Worm (Caenorhabditis elegans): ENCODE data around the gene math-48.
"Not testable (repeated sequence)": the region's sequence is repeated elsewhere in the genome, so short reads cannot be mapped to it uniquely, and the experiment has no call there.

math-48 gene

DNA sequence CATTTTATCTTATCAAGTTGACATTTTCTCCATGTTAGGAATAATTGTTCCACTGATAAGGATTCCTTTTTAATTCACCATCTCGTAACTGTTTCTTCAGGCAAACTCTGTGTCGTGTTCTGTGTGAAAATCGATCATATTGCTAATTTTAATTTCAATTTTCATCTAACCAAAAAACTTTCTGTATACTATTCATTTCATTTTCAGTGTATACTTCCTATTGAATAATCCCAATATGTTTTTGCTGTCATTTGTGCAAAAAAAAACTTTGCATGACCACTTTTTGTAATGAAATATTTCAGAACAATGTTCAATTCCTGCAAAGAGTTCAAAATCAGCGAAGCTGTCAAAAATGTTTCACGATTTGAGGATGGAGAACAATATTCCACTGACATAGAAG, 40.7 kb upstream of the math-48 start, which contains the start of gene Y16E11A.4 (continued):
- TF ChIP-seq aptf-2 (GFP tag; conservative IDR thresholded peaks at IDR 0.05) (no peak), ZK185.1 (tag; optimal IDR thresholded peaks at IDR 0.05; ENCODE audit: poor library complexity, severe bottlenecking) (no peak), hlh-12 (tag; optimal IDR thresholded peaks at IDR 0.05) (no peak)

ce11 chrII:1955568-1955967, 9.2 kb upstream of the math-48 start, which contains the start of gene math-49:
Gene math-49, minus strand, starts transcription at chrII:1955668.
- not testable (repeated sequence) for TF ChIP-seq attf-6 (GFP tag; IDR thresholded peaks at IDR 0.05); F52B5.7 (tag; optimal IDR thresholded peaks at IDR 0.05); him-1 (tag; optimal IDR thresholded peaks at IDR 0.05)

- peak; percentile 73 for TF ChIP-seq nhr-80 (tag; optimal IDR thresholded peaks at IDR 0.05)
- no peak for TF ChIP-seq unc-62 (GFP tag; optimal IDR thresholded peaks at IDR 0.05)
- TF ChIP-seq dox-1 (GFP tag; IDR thresholded peaks at IDR 0.05): peak; percentile 57
- no peak for TF ChIP-seq lin-26 (GFP tag; IDR thresholded peaks at IDR 0.05)
- peak; percentile 24 for TF ChIP-seq atf-7 (tag; optimal IDR thresholded peaks at IDR 0.05)
- TF ChIP-seq Y53G8AR.9 (GFP tag; conservative IDR thresholded peaks at IDR 0.05): 0 out of 2 replicates have a peak, but pooled peaks have one; percentile 52
Measured at ce11 chrII:1949119-1949518, 2.8 kb upstream of the math-48 start.

DNA sequence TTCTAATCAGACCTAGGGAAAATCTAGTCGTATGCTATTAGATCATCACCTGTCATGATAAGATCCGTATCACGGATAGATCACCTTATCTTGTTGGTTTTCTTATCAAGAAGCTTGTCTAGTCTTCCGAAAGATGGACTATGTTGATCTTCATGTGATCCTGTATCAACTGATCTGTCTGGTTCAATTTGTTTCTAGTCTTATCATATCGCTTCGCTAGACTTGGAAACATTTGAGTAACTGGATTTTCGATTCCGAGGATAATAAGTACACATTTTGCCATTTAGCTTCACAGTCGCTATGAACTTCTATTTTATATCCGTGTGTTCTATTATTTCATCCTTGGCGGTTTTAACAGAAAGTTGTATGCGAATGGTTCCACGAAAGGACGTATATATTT, 2.1 kb upstream of the math-48 start, which contains the start of gene ZK250.2:
ZK250.2 (plus strand) TSS at position 301 of the 400 bp plus-strand sequence.
- TF ChIP-seq dox-1 (GFP tag; IDR thresholded peaks at IDR 0.05); B0336.3 (GFP tag; IDR thresholded peaks at IDR 0.05); Y79H2A.3 (GFP tag; conservative IDR thresholded peaks at IDR 0.05): not testable (repeated sequence)

DNA sequence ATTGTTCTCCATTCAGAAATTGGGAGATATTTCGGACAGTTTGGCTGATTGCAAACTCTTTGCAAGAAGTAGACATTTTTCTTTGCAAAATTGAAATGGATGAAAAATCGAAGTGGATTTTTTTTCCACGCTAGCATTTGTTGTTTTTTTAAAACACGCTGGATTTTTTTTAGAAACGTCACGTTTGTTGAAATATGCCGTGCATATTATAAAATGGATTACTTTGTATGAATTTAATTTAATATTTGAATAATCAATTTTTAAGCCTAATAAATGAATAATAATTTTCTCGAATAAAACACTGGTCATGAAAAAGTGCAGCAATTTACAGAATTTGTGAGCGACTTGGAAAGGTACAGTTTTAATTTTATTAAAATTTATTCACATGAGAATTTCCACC, 1.2 kb downstream of the math-48 start, which contains the start of gene ZK250.14:
ZK250.14 (minus strand) TSS at position 101 of the 400 bp plus-strand sequence.
- no peak for TF ChIP-seq hrde-1 (tag; optimal IDR thresholded peaks at IDR 0.05; ENCODE audit: borderline replicate concordance)
- TF ChIP-seq B0019.2 (GFP tag; conservative IDR thresholded peaks at IDR 0.05): no peak
- no peak for TF ChIP-seq dpl-1 (GFP tag; optimal IDR thresholded peaks at IDR 0.05)
- TF ChIP-seq D2030.7 (GFP tag; IDR thresholded peaks at IDR 0.05): no peak
- TF ChIP-seq zfh-2 (GFP tag; conservative IDR thresholded peaks at IDR 0.05): no peak
- TF ChIP-seq fkh-3 (tag; optimal IDR thresholded peaks at IDR 0.05): no peak
- TF ChIP-seq egrh-3 (GFP tag; IDR thresholded peaks at IDR 0.05): no peak
- no peak for TF ChIP-seq zim-3 (tag; optimal IDR thresholded peaks at IDR 0.05)
- TF ChIP-seq aptf-2 (GFP tag; conservative IDR thresholded peaks at IDR 0.05): no peak
- no peak for TF ChIP-seq unc-62 (GFP tag; optimal IDR thresholded peaks at IDR 0.05)
- TF ChIP-seq ceh-40 (GFP tag; IDR thresholded peaks at IDR 0.05): no peak
- no peak for TF ChIP-seq aptf-3 (GFP tag; IDR thresholded peaks at IDR 0.05)
- TF ChIP-seq lag-1 (GFP tag; IDR thresholded peaks at IDR 0.05): no peak
- TF ChIP-seq nfya-1 (tag; optimal IDR thresholded peaks at IDR 0.05; ENCODE audit: borderline replicate concordance, insufficient read depth): no peak
- TF ChIP-seq F23B12.7 (tag; optimal IDR thresholded peaks at IDR 0.05; ENCODE audit: insufficient read depth): no peak
- no peak for TF ChIP-seq ama-1 (optimal IDR thresholded peaks at IDR 0.05)
- TF ChIP-seq ama-1 (GFP tag; optimal IDR thresholded peaks at IDR 0.05): no peak
- no peak for TF ChIP-seq ztf-28 (GFP tag; IDR thresholded peaks at IDR 0.05)
- TF ChIP-seq egl-44 (GFP tag; IDR thresholded peaks at IDR 0.05): no peak
- TF ChIP-seq nfya-2 (GFP tag; IDR thresholded peaks at IDR 0.05): no peak
- TF ChIP-seq xnd-1 (tag; optimal IDR thresholded peaks at IDR 0.05): no peak
